Worm (Caenorhabditis elegans): ENCODE data around the gene F13H10.9.

The F13H10.9 gene

ce11 chrIV:11030893-11031292, 29.2 kb downstream of the F13H10.9 start, which contains the start of gene hrg-4:
hrg-4 (minus strand) TSS chrIV:11030993.
- TF ChIP-seq rpc-1 (optimal IDR thresholded peaks at IDR 0.05) (no peak), rpc-1 (tag; optimal IDR thresholded peaks at IDR 0.05) (no peak), lin-26 (GFP tag; IDR thresholded peaks at IDR 0.05) (no peak), efl-1 (GFP tag; optimal IDR thresholded peaks at IDR 0.05) (no peak), lin-35 (GFP tag; optimal IDR thresholded peaks at IDR 0.05) (no peak), ceh-79 (tag; optimal IDR thresholded peaks at IDR 0.05) (no peak), F33H1.4 (GFP tag; IDR thresholded peaks at IDR 0.05) (no peak)

ce11 chrIV:11031640-11032039, 29.9 kb downstream of the F13H10.9 start:
- TF ChIP-seq nhr-80 (tag; optimal IDR thresholded peaks at IDR 0.05): peak; percentile 87
- no peak for TF ChIP-seq ztf-22 (GFP tag; optimal IDR thresholded peaks at IDR 0.05)

- no peak for TF ChIP-seq sea-2 (GFP tag; IDR thresholded peaks at IDR 0.05)
- TF ChIP-seq let-607 (tag; optimal IDR thresholded peaks at IDR 0.05): no peak
- no peak for TF ChIP-seq cebp-2 (GFP tag; IDR thresholded peaks at IDR 0.05)
- TF ChIP-seq mel-28 (tag; optimal IDR thresholded peaks at IDR 0.05; ENCODE audit: borderline replicate concordance): no peak
- no peak for TF ChIP-seq snpc-4 (GFP tag; optimal IDR thresholded peaks at IDR 0.05)
- TF ChIP-seq snpc-4 (tag; optimal IDR thresholded peaks at IDR 0.05): no peak
- TF ChIP-seq ztf-25 (GFP tag; IDR thresholded peaks at IDR 0.05): no peak
- TF ChIP-seq hmg-20 (GFP tag; IDR thresholded peaks at IDR 0.05): no peak
- no peak for TF ChIP-seq Y53G8AR.9 (GFP tag; conservative IDR thresholded peaks at IDR 0.05)
- no peak for TF ChIP-seq B0035.1 (tag; optimal IDR thresholded peaks at IDR 0.05)
- TF ChIP-seq ztf-26 (tag; optimal IDR thresholded peaks at IDR 0.05): no peak
- no peak for TF ChIP-seq ceh-91 (GFP tag; IDR thresholded peaks at IDR 0.05)
- no peak for TF ChIP-seq C17E4.6 (GFP tag; IDR thresholded peaks at IDR 0.05)
- no peak for TF ChIP-seq nhr-80 (tag; optimal IDR thresholded peaks at IDR 0.05)
- no peak for TF ChIP-seq lin-35 (GFP tag; optimal IDR thresholded peaks at IDR 0.05)
- TF ChIP-seq somi-1 (GFP tag; optimal IDR thresholded peaks at IDR 0.05): no peak
- no peak for TF ChIP-seq dpl-1 (GFP tag; optimal IDR thresholded peaks at IDR 0.05)
- TF ChIP-seq ztf-6 (GFP tag; IDR thresholded peaks at IDR 0.05): no peak
- TF ChIP-seq tbp1 (GFP tag; optimal IDR thresholded peaks at IDR 0.05): no peak
- no peak for TF ChIP-seq egl-18 (GFP tag; IDR thresholded peaks at IDR 0.05)
These were observed 30.6 kb downstream of the F13H10.9 start, which contains the start of gene hrg-6 for ce11 chrIV:11032288-11032687. hrg-6 (plus strand) TSS chrIV:11032588.

- TF ChIP-seq lin-40 (tag; optimal IDR thresholded peaks at IDR 0.05) (peak; percentile 56), hmg-1.2 (GFP tag; IDR thresholded peaks at IDR 0.05) (peak; percentile 46; the same call in 1 of the 2 replicates), dox-1 (GFP tag; IDR thresholded peaks at IDR 0.05) (peak; percentile 60), ztf-18 (tag; optimal IDR thresholded peaks at IDR 0.05) (peak; percentile 91), snpc-4 (GFP tag; optimal IDR thresholded peaks at IDR 0.05) (no peak), snpc-4 (tag; optimal IDR thresholded peaks at IDR 0.05) (peak in 1 of 4 experiments; percentile 2), lin-35 (GFP tag; optimal IDR thresholded peaks at IDR 0.05) (peak in 1 of 3 experiments; percentile 50), cebp-1 (GFP tag; IDR thresholded peaks at IDR 0.05) (no peak), cebp-1 (tag; optimal IDR thresholded peaks at IDR 0.05) (peak; percentile 47), mcd-1 (GFP tag; IDR thresholded peaks at IDR 0.05) (peak; percentile 54), bed-1 (GFP tag; IDR thresholded peaks at IDR 0.05) (no peak), nhr-80 (tag; optimal IDR thresholded peaks at IDR 0.05) (peak; percentile 48), ceh-79 (tag; optimal IDR thresholded peaks at IDR 0.05) (no peak), K11D2.4 (GFP tag; IDR thresholded peaks at IDR 0.05) (no peak), let-607 (tag; optimal IDR thresholded peaks at IDR 0.05) (peak; percentile 67 to 79), F37B4.10 (GFP tag; IDR thresholded peaks at IDR 0.05) (no peak), lsl-1 (GFP tag; optimal IDR thresholded peaks at IDR 0.05) (peak; percentile 20), lin-54 (GFP tag; optimal IDR thresholded peaks at IDR 0.05) (peak; percentile 20)
These were observed 34.5 kb downstream of the F13H10.9 start, which contains the start of gene fkb-1 for ce11 chrIV:11036222-11036621. fkb-1 (plus strand) TSS chrIV:11036582.
